Worm (Caenorhabditis elegans) whole organism, midembryonic: Measurements from ENCODE around the gene Y57G11B.5.

Experiments used
- cog-1 ChIP-seq: sonication (generic microtip); optimal IDR thresholded peaks from 2 replicates; lab custom pipeline; 2016; ENCODE audit warnings: missing genetic modification characterization, missing compliant biosample characterization
- flt-1 ChIP-seq: fragments of 200-800 bp; sonication (Bioruptor generic); IDR thresholded peaks from 2 replicates; pipeline ENCODE4 v1.3.6; 2022; ENCODE audit warnings: missing genetic modification characterization, missing compliant biosample characterization
- klf-2 ChIP-seq: fragments of 200-800 bp; sonication (Bioruptor generic); conservative IDR thresholded peaks from 2 replicates; pipeline ENCODE4 v1.3.6; 2022; ENCODE audit warnings: missing genetic modification reagents, missing genetic modification characterization, missing compliant biosample characterization
- tab-1 ChIP-seq: fragments of 200-800 bp; sonication (Bioruptor generic); IDR thresholded peaks from 2 replicates; pipeline ENCODE4 v1.3.6; 2022; ENCODE audit warnings: missing genetic modification characterization, missing compliant biosample characterization
- ztf-23 ChIP-seq: fragments of 200-800 bp; sonication (Bioruptor generic); IDR thresholded peaks from 2 replicates; pipeline ENCODE4 v1.3.6; 2022; ENCODE audit warnings: missing genetic modification reagents, missing genetic modification characterization, missing compliant biosample characterization
- ztf-29 ChIP-seq: fragments of 200-800 bp; sonication (Bioruptor generic); IDR thresholded peaks from 2 replicates; pipeline ENCODE4 v1.3.6; 2022; ENCODE audit warnings: missing genetic modification reagents, missing genetic modification characterization, missing compliant biosample characterization

ce11 chrIV:14536911-14537310 lies 37.7 kb upstream of the Y57G11B.5 start, which contains the start of gene T27E7.5:
- no peak for TF ChIP-seq klf-2 (GFP tag; lab: Robert Waterston, UW)
- no peak for TF ChIP-seq cog-1 (tag; lab: Kevin White, UChicago)
- TF ChIP-seq flt-1, result no peak
- no peak for TF ChIP-seq ztf-29 (GFP tag; lab: Robert Waterston, UW)
- TF ChIP-seq tab-1 (GFP tag; lab: Robert Waterston, UW), result no peak
- no peak for TF ChIP-seq ztf-23 (GFP tag; lab: Robert Waterston, UW)
